Worm (Caenorhabditis elegans): Measurements from ENCODE around the gene F56A8.3.

F56A8.3 gene

ce11 chrIII:13275784-13276183 lies 19.1 kb downstream of the F56A8.3 start:
- TF ChIP-seq rnt-1 (tag; optimal IDR thresholded peaks at IDR 0.05) (peak; percentile 37), ceh-90 (tag; optimal IDR thresholded peaks at IDR 0.05) (no peak), nhr-85 (tag) (no peak), nhr-90 (tag; optimal IDR thresholded peaks at IDR 0.05; ENCODE audit: poor library complexity) (no peak), lin-35 (GFP tag; optimal IDR thresholded peaks at IDR 0.05) (peak in 1 of 2 experiments; percentile 74), nhr-84 (tag; optimal IDR thresholded peaks at IDR 0.05) (no peak), elt-2 (tag; optimal IDR thresholded peaks at IDR 0.05) (no peak), fos-1 (tag; optimal IDR thresholded peaks at IDR 0.05) (peak; percentile 65), xbp-1 (tag; optimal IDR thresholded peaks at IDR 0.05) (peak; percentile 55), Y116A8C.19 (tag; optimal IDR thresholded peaks at IDR 0.05; ENCODE audit: borderline replicate concordance) (no peak), mab-9 (GFP tag; IDR thresholded peaks at IDR 0.05) (peak; percentile 65), unc-130 (tag; optimal IDR thresholded peaks at IDR 0.05) (no peak), pqm-1 (tag; optimal IDR thresholded peaks at IDR 0.05) (no peak), nhr-28 (tag; optimal IDR thresholded peaks at IDR 0.05) (no peak), efl-1 (optimal IDR thresholded peaks at IDR 0.05) (peak; percentile 67 to 80), efl-1 (GFP tag; optimal IDR thresholded peaks at IDR 0.05 in 1 of 2) (peak; percentile 17 to 82), unc-62 (GFP tag; optimal IDR thresholded peaks at IDR 0.05) (no peak), fkh-4 (tag; optimal IDR thresholded peaks at IDR 0.05; ENCODE audit: borderline replicate concordance) (no peak), zag-1 (tag; optimal IDR thresholded peaks at IDR 0.05) (peak; percentile 3), lin-15B (tag; optimal IDR thresholded peaks at IDR 0.05) (no peak), ceh-82 (tag; optimal IDR thresholded peaks at IDR 0.05) (peak; percentile 19 to 72 (median 68)), C16A3.4 (tag; optimal IDR thresholded peaks at IDR 0.05) (peak; percentile 2), nhr-237 (tag; optimal IDR thresholded peaks at IDR 0.05) (no peak), tlp-1 (tag; optimal IDR thresholded peaks at IDR 0.05) (no peak), lin-14 (GFP tag; optimal IDR thresholded peaks at IDR 0.05) (peak; percentile 95), fkh-10 (GFP tag; optimal IDR thresholded peaks at IDR 0.05) (peak; percentile 88), snpc-4 (tag; optimal IDR thresholded peaks at IDR 0.05) (peak; percentile 20), nhr-12 (tag; optimal IDR thresholded peaks at IDR 0.05) (no peak), snu-23 (GFP tag; optimal IDR thresholded peaks at IDR 0.05) (peak; percentile 82), zip-4 (GFP tag; optimal IDR thresholded peaks at IDR 0.05) (no peak), ceh-88 (GFP tag; IDR thresholded peaks at IDR 0.05) (no peak), lin-39 (tag; optimal IDR thresholded peaks at IDR 0.05) (no peak), fkh-8 (tag; optimal IDR thresholded peaks at IDR 0.05) (peak; percentile 97), isw-1 (GFP tag; IDR thresholded peaks at IDR 0.05) (peak; percentile 61), dpl-1 (GFP tag; optimal IDR thresholded peaks at IDR 0.05) (peak; percentile 31 to 45 (median 37)), skn-1 (tag; optimal IDR thresholded peaks at IDR 0.05) (no peak), ces-1 (GFP tag; optimal IDR thresholded peaks at IDR 0.05) (no peak), dsc-1 (tag; optimal IDR thresholded peaks at IDR 0.05) (peak; percentile 77), nhr-76 (tag; optimal IDR thresholded peaks at IDR 0.05) (peak; percentile 16), ama-1 (optimal IDR thresholded peaks at IDR 0.05) (no peak), unc-30 (tag; optimal IDR thresholded peaks at IDR 0.05) (no peak), nhr-20 (tag; optimal IDR thresholded peaks at IDR 0.05) (peak; percentile 44), blmp-1 (tag; optimal IDR thresholded peaks at IDR 0.05) (no peak), hlh-4 (tag; optimal IDR thresholded peaks at IDR 0.05) (no peak), egl-13 (tag; optimal IDR thresholded peaks at IDR 0.05) (peak; percentile 82), alr-1 (tag; optimal IDR thresholded peaks at IDR 0.05; ENCODE audit: borderline replicate concordance) (no peak), unc-86 (tag; optimal IDR thresholded peaks at IDR 0.05) (peak; percentile 90), ztf-4 (tag; optimal IDR thresholded peaks at IDR 0.05) (peak; percentile 63), nhr-71 (tag; optimal IDR thresholded peaks at IDR 0.05) (peak; percentile 89), ceh-63 (GFP tag; optimal IDR thresholded peaks at IDR 0.05) (peak; percentile 53), mep-1 (tag; optimal IDR thresholded peaks at IDR 0.05) (peak; percentile 5), lir-3 (tag; optimal IDR thresholded peaks at IDR 0.05; ENCODE audit: poor library complexity) (peak; percentile 24), hpl-2 (GFP tag; optimal IDR thresholded peaks at IDR 0.05) (no peak), sox-4 (tag; optimal IDR thresholded peaks at IDR 0.05) (no peak), grh-1 (GFP tag; IDR thresholded peaks at IDR 0.05) (no peak)
